Worm (Caenorhabditis elegans) whole organism, young adult: Measurements from ENCODE around the gene ZK455.5.

ENCODE experiments used
- D2030.7 ChIP-seq: fragments of 200-800 bp; sonication (Bioruptor generic); IDR thresholded peaks from 2 replicates; pipeline ENCODE4 v1.3.6; 2022; ENCODE audit warnings: missing genetic modification reagents, missing genetic modification characterization, missing compliant biosample characterization
- F39B2.1 ChIP-seq: fragments of 200-800 bp; sonication (Bioruptor generic); IDR thresholded peaks from 2 replicates; pipeline ENCODE4 v1.3.6; 2022; ENCODE audit warnings: missing genetic modification reagents, missing genetic modification characterization, missing compliant biosample characterization
- F57A8.1 ChIP-seq: fragments of 200-800 bp; sonication (Bioruptor generic); optimal IDR thresholded peaks from 2 replicates; lab custom pipeline; 2018; ENCODE audit warnings: mild to moderate bottlenecking, missing genetic modification characterization, moderate library complexity, missing compliant biosample characterization
- Y56A3A.18 ChIP-seq: fragments of 200-800 bp; sonication (Bioruptor generic); IDR thresholded peaks from 2 replicates; pipeline ENCODE4 v1.3.6; 2022; ENCODE audit warnings: missing genetic modification reagents, missing genetic modification characterization, missing compliant biosample characterization
- Y67H2A.10 ChIP-seq: fragments of 200-800 bp; sonication (Bioruptor generic); conservative IDR thresholded peaks from 2 replicates; pipeline ENCODE4 v1.3.6; 2022; ENCODE audit warnings: missing genetic modification reagents, missing genetic modification characterization, missing compliant biosample characterization
- Y95B8A.8 ChIP-seq: fragments of 200-800 bp; sonication (Bioruptor generic); IDR thresholded peaks from 2 replicates; pipeline ENCODE4 v1.3.6; 2022; ENCODE audit warnings: missing genetic modification reagents, missing genetic modification characterization, missing compliant biosample characterization
- ama-1 ChIP-seq, 3 experiments: fragments of 150-350 bp in 1 of 3; sonication (generic microtip) in 2 of 3; optimal IDR thresholded peaks; 2 replicates each; lab custom pipeline; 2014 to 2018; ENCODE audit warnings: missing biosample characterization in 2 of 3, missing genetic modification characterization in 2 of 3, missing genetic modification reagents in 2 of 3
- attf-3 ChIP-seq: fragments of 200-800 bp; sonication (Bioruptor generic); conservative IDR thresholded peaks from 2 replicates; pipeline ENCODE4 v1.3.6; 2022; ENCODE audit warnings: missing genetic modification reagents, missing genetic modification characterization, missing compliant biosample characterization
- ccch-3 ChIP-seq: fragments of 200-800 bp; sonication (Bioruptor generic); optimal IDR thresholded peaks from 2 replicates; lab custom pipeline; 2018; ENCODE audit warnings: mild to moderate bottlenecking, missing genetic modification characterization, missing compliant biosample characterization
- cebp-2 ChIP-seq: fragments of 200-800 bp; sonication (Bioruptor generic); IDR thresholded peaks from 2 replicates; pipeline ENCODE4 v1.3.6; 2022; ENCODE audit warnings: missing genetic modification characterization, missing compliant biosample characterization
- dox-1 ChIP-seq: fragments of 200-800 bp; sonication (Bioruptor generic); IDR thresholded peaks from 2 replicates; pipeline ENCODE4 v1.3.6; 2022; ENCODE audit warnings: missing genetic modification reagents, missing genetic modification characterization, missing compliant biosample characterization
- dpff-1 ChIP-seq: sonication (generic microtip); optimal IDR thresholded peaks from 2 replicates; lab custom pipeline; 2017; ENCODE audit warnings: mild to moderate bottlenecking, missing genetic modification characterization, missing compliant biosample characterization
- egrh-3 ChIP-seq: fragments of 200-800 bp; sonication (Bioruptor generic); IDR thresholded peaks from 2 replicates; pipeline ENCODE4 v1.3.6; 2022; ENCODE audit warnings: missing genetic modification reagents, missing genetic modification characterization, missing compliant biosample characterization
- fkh-3 ChIP-seq: sonication (generic microtip); optimal IDR thresholded peaks from 2 replicates; lab custom pipeline; 2016; ENCODE audit warnings: mild to moderate bottlenecking, missing genetic modification characterization, missing compliant biosample characterization
- gei-17 ChIP-seq: fragments of 200-800 bp; sonication (Bioruptor generic); optimal IDR thresholded peaks from 2 replicates; lab custom pipeline; 2018; ENCODE audit warnings: mild to moderate bottlenecking, missing genetic modification characterization, missing compliant biosample characterization
- let-607 ChIP-seq, 2 experiments: fragments of 200-800 bp in 1 of 2; sonication (Bioruptor generic) in 1 of 2; sonication (generic microtip) in 1 of 2; optimal IDR thresholded peaks; 2 replicates each; lab custom pipeline; 2016 to 2018; ENCODE audit warnings: mild to moderate bottlenecking in 2 of 2, missing compliant biosample characterization in 2 of 2, missing genetic modification characterization in 2 of 2, moderate library complexity in 2 of 2, missing genotype in 1 of 2
- lin-26 ChIP-seq: fragments of 200-800 bp; sonication (Bioruptor generic); IDR thresholded peaks from 2 replicates; pipeline ENCODE4 v1.3.6; 2022; ENCODE audit warnings: missing genetic modification reagents, missing genetic modification characterization, missing compliant biosample characterization
- lin-40 ChIP-seq: sonication (generic microtip); optimal IDR thresholded peaks from 2 replicates; lab custom pipeline; 2016; ENCODE audit warnings: missing genetic modification characterization, mild to moderate bottlenecking, missing compliant biosample characterization, missing genotype, missing genetic modification reagents
- lin-54 ChIP-seq: fragments of 200-800 bp; sonication (Bioruptor generic); optimal IDR thresholded peaks from 2 replicates; lab custom pipeline; 2018; ENCODE audit warnings: mild to moderate bottlenecking, missing genetic modification characterization, missing compliant biosample characterization
- lsl-1 ChIP-seq: fragments of 200-800 bp; sonication (Bioruptor generic); optimal IDR thresholded peaks from 2 replicates; lab custom pipeline; 2018; ENCODE audit warnings: mild to moderate bottlenecking, missing genetic modification characterization, moderate library complexity, missing compliant biosample characterization
- lsy-27 ChIP-seq: sonication (generic microtip); optimal IDR thresholded peaks from 2 replicates; lab custom pipeline; 2017; ENCODE audit warnings: missing genetic modification characterization, mild to moderate bottlenecking, missing compliant biosample characterization, antibody characterized with exemption, missing genotype, borderline replicate concordance; ENCODE audit not compliant: insufficient read depth
- madf-6 ChIP-seq: fragments of 200-800 bp; sonication (Bioruptor generic); IDR thresholded peaks from 2 replicates; pipeline ENCODE4 v1.3.6; 2022; ENCODE audit warnings: missing genetic modification reagents, missing genetic modification characterization, missing compliant biosample characterization
- mes-4 ChIP-seq: sonication (generic microtip); optimal IDR thresholded peaks from 2 replicates; lab custom pipeline; 2016; ENCODE audit warnings: missing genotype, missing genetic modification characterization, missing compliant biosample characterization
- nfya-2 ChIP-seq: fragments of 200-800 bp; sonication (Bioruptor generic); IDR thresholded peaks from 2 replicates; pipeline ENCODE4 v1.3.6; 2022; ENCODE audit warnings: missing genetic modification reagents, missing genetic modification characterization, missing compliant biosample characterization
- nhr-179 ChIP-seq: sonication (generic microtip); optimal IDR thresholded peaks from 2 replicates; lab custom pipeline; 2016; ENCODE audit warnings: mild to moderate bottlenecking, missing genetic modification characterization, missing compliant biosample characterization
- nhr-80 ChIP-seq: sonication (generic microtip); optimal IDR thresholded peaks from 2 replicates; lab custom pipeline; 2016; ENCODE audit warnings: missing genetic modification characterization, missing compliant biosample characterization
- nhr-90 ChIP-seq: sonication (generic microtip); optimal IDR thresholded peaks from 2 replicates; lab custom pipeline; 2016; ENCODE audit warnings: missing genotype, mild to moderate bottlenecking, missing genetic modification characterization, missing compliant biosample characterization
- pha-4 ChIP-seq: fragments of 150-350 bp; sonication (generic microtip); optimal IDR thresholded peaks from 2 replicates; lab custom pipeline; 2014; ENCODE audit warnings: missing biosample characterization, missing genetic modification reagents, missing genetic modification characterization
- rcor-1 ChIP-seq: fragments of 200-800 bp; sonication (Bioruptor generic); IDR thresholded peaks from 2 replicates; pipeline ENCODE4 v1.3.6; 2022; ENCODE audit warnings: missing genetic modification reagents, missing genetic modification characterization, missing compliant biosample characterization
- snpc-1.1 ChIP-seq: sonication (generic microtip); optimal IDR thresholded peaks from 2 replicates; lab custom pipeline; 2017; ENCODE audit warnings: missing genetic modification characterization, mild to moderate bottlenecking, missing compliant biosample characterization, antibody characterized with exemption, moderate library complexity, missing genotype, missing genetic modification reagents; ENCODE audit not compliant: insufficient read depth
- somi-1 ChIP-seq: fragments of 200-800 bp; sonication (Bioruptor generic); optimal IDR thresholded peaks from 2 replicates; lab custom pipeline; 2018; ENCODE audit warnings: mild to moderate bottlenecking, missing genetic modification characterization, missing compliant biosample characterization
- unc-62 ChIP-seq: fragments of 150-350 bp; optimal IDR thresholded peaks from 2 replicates; lab custom pipeline; 2014; ENCODE audit warnings: missing biosample characterization, missing genetic modification reagents, missing genetic modification characterization
- xnd-1 ChIP-seq: sonication (generic microtip); optimal IDR thresholded peaks from 2 replicates; lab custom pipeline; 2016; ENCODE audit warnings: missing genotype, missing genetic modification reagents, missing genetic modification characterization, missing compliant biosample characterization
- ztf-25 ChIP-seq: fragments of 200-800 bp; sonication (Bioruptor generic); IDR thresholded peaks from 2 replicates; pipeline ENCODE4 v1.3.6; 2022; ENCODE audit warnings: missing genetic modification reagents, missing genetic modification characterization, missing compliant biosample characterization
- ztf-26 ChIP-seq: sonication (generic microtip); optimal IDR thresholded peaks from 2 replicates; lab custom pipeline; 2017; ENCODE audit warnings: missing genetic modification characterization, missing compliant biosample characterization
- ztf-28 ChIP-seq: fragments of 200-800 bp; sonication (Bioruptor generic); IDR thresholded peaks from 2 replicates; pipeline ENCODE4 v1.3.6; 2022; ENCODE audit warnings: missing genetic modification reagents, missing genetic modification characterization, missing compliant biosample characterization
- ztf-3 ChIP-seq: fragments of 200-800 bp; sonication (Bioruptor generic); optimal IDR thresholded peaks from 2 replicates; lab custom pipeline; 2018; ENCODE audit warnings: mild to moderate bottlenecking, missing genetic modification characterization, missing compliant biosample characterization
- ztf-6 ChIP-seq: fragments of 200-800 bp; sonication (Bioruptor generic); IDR thresholded peaks from 2 replicates; pipeline ENCODE4 v1.3.6; 2022; ENCODE audit warnings: missing genetic modification reagents, missing genetic modification characterization, missing compliant biosample characterization

ZK455.5 gene

ce11 chrX:11328710-11329109 lies 2.0 kb upstream of the ZK455.5 start:
- no peak for TF ChIP-seq ztf-26 (tag; lab: Kevin White, UChicago)
- TF ChIP-seq nhr-179 (tag; lab: Kevin White, UChicago) = no peak
- no peak for TF ChIP-seq Y67H2A.10 (GFP tag; lab: Robert Waterston, UW)
- no peak for TF ChIP-seq rcor-1 (GFP tag; lab: Robert Waterston, UW)
- TF ChIP-seq F57A8.1 (GFP tag; lab: Kevin White, UChicago) = no peak
- TF ChIP-seq xnd-1 = no peak
- TF ChIP-seq lin-54 = no peak
- no peak for TF ChIP-seq pha-4 (tag; lab: Kevin White, UChicago)
- TF ChIP-seq ama-1 (optimal IDR thresholded peaks at IDR 0.05; lab: Kevin White, UChicago) = no peak
- TF ChIP-seq ama-1 (GFP tag; optimal IDR thresholded peaks at IDR 0.05; lab: Kevin White, UChicago) = no peak
- TF ChIP-seq D2030.7 = no peak
- no peak for TF ChIP-seq F39B2.1 (GFP tag; lab: Robert Waterston, UW)
- no peak for TF ChIP-seq Y56A3A.18
- TF ChIP-seq lin-26 (GFP tag; lab: Robert Waterston, UW) = no peak
- no peak for TF ChIP-seq ztf-28
- TF ChIP-seq ztf-25 (GFP tag; lab: Robert Waterston, UW) = no peak
- TF ChIP-seq snpc-1.1 (tag; lab: Kevin White, UChicago) = no peak

ce11 chrX:11324240-11324639 lies 2.5 kb downstream of the ZK455.5 start, which contains the start of gene asm-2:
asm-2 (minus strand) TSS chrX:11324251.
- TF ChIP-seq ztf-3 (GFP tag; lab: Kevin White, UChicago) (no peak), Y95B8A.8 (GFP tag; lab: Robert Waterston, UW) (no peak), nhr-80 (tag; lab: Kevin White, UChicago) (peak; percentile 83), fkh-3 (tag; lab: Kevin White, UChicago) (no peak), mes-4 (tag; lab: Kevin White, UChicago) (no peak)

ce11 chrX:11323225-11323624 lies 3.5 kb downstream of the ZK455.5 start:
- TF ChIP-seq pha-4 (tag; lab: Kevin White, UChicago) (no peak), egrh-3 (GFP tag; lab: Robert Waterston, UW) (no peak), mes-4 (tag; lab: Kevin White, UChicago) (no peak), madf-6 (GFP tag; lab: Robert Waterston, UW) (no peak), dox-1 (GFP tag; lab: Robert Waterston, UW) (no peak), ztf-25 (GFP tag; lab: Robert Waterston, UW) (no peak), nhr-80 (tag; lab: Kevin White, UChicago) (peak; percentile 41)

ce11 chrX:11317939-11318338 lies 8.8 kb downstream of the ZK455.5 start, which contains the start of gene hizr-1:
hizr-1 (plus strand) TSS chrX:11318278.
- no peak for TF ChIP-seq ama-1 (optimal IDR thresholded peaks at IDR 0.05; lab: Kevin White, UChicago)
- no peak for TF ChIP-seq ama-1 (GFP tag; optimal IDR thresholded peaks at IDR 0.05; lab: Kevin White, UChicago)
- no peak for TF ChIP-seq ztf-6 (GFP tag; lab: Robert Waterston, UW)
- no peak for TF ChIP-seq cebp-2 (GFP tag; lab: Robert Waterston, UW)
- peak; percentile 63 for TF ChIP-seq nhr-80 (tag; lab: Kevin White, UChicago)

ce11 chrX:11316750-11317149 lies 10.0 kb downstream of the ZK455.5 start, which contains the start of gene nlp-57:
nlp-57 (plus strand) TSS chrX:11317050.
- no peak for TF ChIP-seq dpff-1 (tag; lab: Kevin White, UChicago)
- no peak for TF ChIP-seq dox-1 (GFP tag; lab: Robert Waterston, UW)
- TF ChIP-seq nfya-2 (GFP tag; lab: Robert Waterston, UW) = no peak
- TF ChIP-seq gei-17 (GFP tag; lab: Kevin White, UChicago) = no peak
- TF ChIP-seq attf-3 (GFP tag; lab: Robert Waterston, UW) = no peak
- TF ChIP-seq let-607 (tag; optimal IDR thresholded peaks at IDR 0.05; lab: Kevin White, UChicago) = no peak
- no peak for TF ChIP-seq lsy-27
- TF ChIP-seq somi-1 (GFP tag; lab: Kevin White, UChicago) = no peak
- TF ChIP-seq lin-40 = no peak
- TF ChIP-seq nhr-90 = no peak
- no peak for TF ChIP-seq ccch-3 (GFP tag; lab: Kevin White, UChicago)
- TF ChIP-seq lsl-1 = no peak
- TF ChIP-seq unc-62 (GFP tag; lab: Kevin White, UChicago) = no peak
- no peak for TF ChIP-seq lin-54
